Worm (Caenorhabditis elegans) whole organism, L3 larva: ENCODE measurements around the gene F42E8.1.

Experiments
- R02D3.7 ChIP-seq: fragments of 150-350 bp; optimal IDR thresholded peaks from 2 replicates; lab custom pipeline; 2014; ENCODE audit warnings: missing biosample characterization, missing genetic modification characterization
- ZK546.5 ChIP-seq: sonication (generic microtip); optimal IDR thresholded peaks from 2 replicates; lab custom pipeline; 2017; ENCODE audit warnings: missing biosample characterization, missing genetic modification characterization
- aly-2 ChIP-seq: fragments of 150-350 bp; optimal IDR thresholded peaks from 2 replicates; lab custom pipeline; 2014; ENCODE audit warnings: missing biosample characterization, missing genetic modification characterization
- ama-1 ChIP-seq: fragments of 150-350 bp; optimal IDR thresholded peaks from 2 replicates; lab custom pipeline; 2018
- ceh-16 ChIP-seq: sonication (generic microtip); optimal IDR thresholded peaks from 2 replicates; lab custom pipeline; 2017; ENCODE audit warnings: missing biosample characterization, missing genetic modification characterization
- ceh-28 ChIP-seq: fragments of 150-350 bp; optimal IDR thresholded peaks from 2 replicates; lab custom pipeline; 2014; ENCODE audit warnings: missing biosample characterization, missing genetic modification reagents, missing genetic modification characterization
- ceh-82 ChIP-seq: fragments of 150-350 bp; optimal IDR thresholded peaks from 2 replicates; lab custom pipeline; 2014; ENCODE audit warnings: missing biosample characterization, missing genetic modification characterization
- ceh-9 ChIP-seq: sonication (generic microtip); optimal IDR thresholded peaks from 2 replicates; lab custom pipeline; 2018; ENCODE audit warnings: missing biosample characterization, missing genetic modification characterization
- daf-12 ChIP-seq: fragments of 150-350 bp; optimal IDR thresholded peaks from 2 replicates; lab custom pipeline; 2014; ENCODE audit warnings: missing biosample characterization, missing genetic modification reagents, missing genetic modification characterization
- egl-5 ChIP-seq: fragments of 150-350 bp; optimal IDR thresholded peaks from 2 replicates; lab custom pipeline; 2017; ENCODE audit warnings: missing biosample characterization, missing genetic modification reagents, missing genetic modification characterization, inconsistent platforms
- elt-1 ChIP-seq: fragments of 150-350 bp; optimal IDR thresholded peaks from 2 replicates; lab custom pipeline; 2014; ENCODE audit warnings: missing biosample characterization, missing genetic modification characterization
- elt-2 ChIP-seq: sonication (generic microtip); optimal IDR thresholded peaks from 2 replicates; lab custom pipeline; 2016; ENCODE audit warnings: missing genetic modification reagents, mild to moderate bottlenecking, missing genetic modification characterization, missing compliant biosample characterization
- elt-3 ChIP-seq, 3 experiments: fragments of 150-350 bp in 1 of 3; sonication (generic microtip) in 2 of 3; optimal IDR thresholded peaks; 2 replicates in 2 of 3; 4 replicates in 1 of 3; lab custom pipeline; 2014 to 2017; ENCODE audit warnings: missing biosample characterization in 3 of 3, missing genetic modification characterization in 3 of 3
- eor-1 ChIP-seq, 2 experiments: fragments of 150-350 bp; optimal IDR thresholded peaks; 2 replicates each; lab custom pipeline; 2014 to 2018; ENCODE audit warnings: missing biosample characterization in 2 of 2, missing genetic modification characterization in 2 of 2
- fkh-2 ChIP-seq: fragments of 150-350 bp; optimal IDR thresholded peaks from 2 replicates; lab custom pipeline; 2014; ENCODE audit warnings: missing biosample characterization, missing genetic modification reagents, missing genetic modification characterization
- fos-1 ChIP-seq: fragments of 150-350 bp; optimal IDR thresholded peaks from 2 replicates; lab custom pipeline; 2014; ENCODE audit warnings: missing biosample characterization, missing genetic modification characterization
- hmg-11 ChIP-seq: sonication (generic microtip); optimal IDR thresholded peaks from 2 replicates; lab custom pipeline; 2016; ENCODE audit warnings: missing genetic modification characterization, missing compliant biosample characterization
- lin-39 ChIP-seq: fragments of 150-350 bp; optimal IDR thresholded peaks from 2 replicates; lab custom pipeline; 2018; ENCODE audit warnings: missing biosample characterization, missing genetic modification reagents, missing genetic modification characterization
- lsy-12 ChIP-seq: sonication (generic microtip); optimal IDR thresholded peaks from 2 replicates; lab custom pipeline; 2016; ENCODE audit warnings: mild to moderate bottlenecking, missing genetic modification characterization, missing compliant biosample characterization
- mml-1 ChIP-seq: fragments of 150-350 bp; sonication (generic microtip); optimal IDR thresholded peaks from 3 replicates; lab custom pipeline; 2014; ENCODE audit warnings: missing biosample characterization, missing genetic modification characterization
- nfya-1 ChIP-seq: sonication (generic microtip); optimal IDR thresholded peaks from 2 replicates; lab custom pipeline; 2017; ENCODE audit warnings: missing genetic modification characterization, mild to moderate bottlenecking, missing compliant biosample characterization, antibody characterized with exemption, moderate library complexity; ENCODE audit not compliant: insufficient read depth
- nhr-11 ChIP-seq: fragments of 150-350 bp; optimal IDR thresholded peaks from 2 replicates; lab custom pipeline; 2014; ENCODE audit warnings: missing biosample characterization, missing genetic modification characterization
- nhr-12 ChIP-seq: fragments of 150-350 bp; optimal IDR thresholded peaks from 2 replicates; lab custom pipeline; 2014; ENCODE audit warnings: missing biosample characterization, missing genetic modification characterization
- nhr-23 ChIP-seq: fragments of 150-350 bp; optimal IDR thresholded peaks from 2 replicates; lab custom pipeline; 2014; ENCODE audit warnings: missing biosample characterization, missing genetic modification reagents, missing genetic modification characterization
- nhr-25 ChIP-seq: sonication (generic microtip); optimal IDR thresholded peaks from 2 replicates; lab custom pipeline; 2017; ENCODE audit warnings: missing biosample characterization, missing genetic modification characterization
- nhr-28 ChIP-seq: fragments of 150-350 bp; optimal IDR thresholded peaks from 2 replicates; lab custom pipeline; 2014; ENCODE audit warnings: missing biosample characterization, missing genetic modification characterization
- nhr-43 ChIP-seq: sonication (generic microtip); optimal IDR thresholded peaks from 2 replicates; lab custom pipeline; 2016; ENCODE audit warnings: mild to moderate bottlenecking, missing genetic modification characterization, missing compliant biosample characterization; ENCODE audit not compliant: poor library complexity, severe bottlenecking
- nhr-67 ChIP-seq: fragments of 150-350 bp; optimal IDR thresholded peaks from 2 replicates; lab custom pipeline; 2014; ENCODE audit warnings: missing biosample characterization, missing genetic modification characterization
- nhr-76 ChIP-seq: fragments of 150-350 bp; sonication (generic microtip); optimal IDR thresholded peaks from 5 replicates; lab custom pipeline; 2014; ENCODE audit warnings: missing biosample characterization, missing genetic modification characterization
- nhr-77 ChIP-seq: fragments of 150-350 bp; optimal IDR thresholded peaks from 2 replicates; lab custom pipeline; 2014; ENCODE audit warnings: missing biosample characterization, missing genetic modification characterization
- sea-2 ChIP-seq: fragments of 150-350 bp; sonication (generic microtip); optimal IDR thresholded peaks from 4 replicates; lab custom pipeline; 2014; ENCODE audit warnings: missing biosample characterization, missing genetic modification reagents, missing genetic modification characterization
- skn-1 ChIP-seq: fragments of 150-350 bp; optimal IDR thresholded peaks from 2 replicates; lab custom pipeline; 2014; ENCODE audit warnings: missing biosample characterization, missing genetic modification characterization
- snpc-4 ChIP-seq: fragments of 150-350 bp; optimal IDR thresholded peaks from 2 replicates; lab custom pipeline; 2014; ENCODE audit warnings: missing biosample characterization, missing genetic modification characterization
- tbx-2 ChIP-seq: sonication (generic microtip); optimal IDR thresholded peaks from 2 replicates; lab custom pipeline; 2016; ENCODE audit warnings: mild to moderate bottlenecking, missing genetic modification characterization, missing compliant biosample characterization
- unc-39 ChIP-seq: sonication (generic microtip); optimal IDR thresholded peaks from 4 replicates; lab custom pipeline; 2017; ENCODE audit warnings: missing biosample characterization, missing genetic modification characterization
- zag-1 ChIP-seq: fragments of 150-350 bp; optimal IDR thresholded peaks from 2 replicates; lab custom pipeline; 2014; ENCODE audit warnings: missing biosample characterization, missing genetic modification characterization
- ztf-11 ChIP-seq: fragments of 150-350 bp; optimal IDR thresholded peaks from 2 replicates; lab custom pipeline; 2014; ENCODE audit warnings: missing biosample characterization, missing genetic modification characterization
- ztf-4 ChIP-seq: fragments of 150-350 bp; optimal IDR thresholded peaks from 2 replicates; lab custom pipeline; 2014; ENCODE audit warnings: missing biosample characterization, missing genetic modification characterization

Gene F42E8.1

DNA sequence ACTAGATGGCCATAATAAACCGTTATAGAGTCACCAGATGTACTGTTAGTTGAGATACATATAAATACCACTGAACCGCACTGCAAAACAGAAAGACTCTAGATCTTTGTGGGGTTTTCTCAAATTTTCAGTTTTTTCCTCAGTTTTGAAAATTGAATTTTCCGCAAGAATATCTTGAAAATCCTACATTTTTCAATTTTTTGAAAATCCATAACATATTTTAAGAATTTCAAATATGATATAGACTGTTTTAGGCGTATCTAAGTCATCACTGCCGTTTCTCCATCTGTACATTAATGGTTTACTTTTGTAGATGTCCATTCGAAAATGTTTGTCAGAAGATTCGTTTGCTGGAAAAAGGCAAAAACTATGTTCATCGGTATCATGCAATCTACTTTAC, at the start of gene F42E8.1:
TSS of gene F42E8.1 (plus strand) at position 301 of the 400 bp plus-strand sequence.
- TF ChIP-seq zag-1 (tag; lab: Kevin White, UChicago) (no peak), elt-2 (tag; lab: Kevin White, UChicago) (no peak), elt-3 (tag; optimal IDR thresholded peaks at IDR 0.05; lab: Kevin White, UChicago) (no peak), nhr-43 (tag; lab: Kevin White, UChicago) (no peak), ceh-82 (no peak), elt-1 (tag; lab: Kevin White, UChicago) (no peak), snpc-4 (tag; lab: Kevin White, UChicago) (no peak), ZK546.5 (tag; lab: Kevin White, UChicago) (no peak), hmg-11 (no peak), daf-12 (tag; lab: Kevin White, UChicago) (no peak), tbx-2 (tag; lab: Kevin White, UChicago) (no peak), fkh-2 (tag; lab: Kevin White, UChicago) (no peak), ceh-9 (no peak), nhr-25 (tag; lab: Kevin White, UChicago) (no peak), fos-1 (tag; lab: Kevin White, UChicago) (no peak), skn-1 (tag; lab: Kevin White, UChicago) (no peak), nfya-1 (tag; lab: Kevin White, UChicago) (no peak), ztf-4 (tag; lab: Kevin White, UChicago) (no peak), ama-1 (lab: Kevin White, UChicago) (no peak)

DNA sequence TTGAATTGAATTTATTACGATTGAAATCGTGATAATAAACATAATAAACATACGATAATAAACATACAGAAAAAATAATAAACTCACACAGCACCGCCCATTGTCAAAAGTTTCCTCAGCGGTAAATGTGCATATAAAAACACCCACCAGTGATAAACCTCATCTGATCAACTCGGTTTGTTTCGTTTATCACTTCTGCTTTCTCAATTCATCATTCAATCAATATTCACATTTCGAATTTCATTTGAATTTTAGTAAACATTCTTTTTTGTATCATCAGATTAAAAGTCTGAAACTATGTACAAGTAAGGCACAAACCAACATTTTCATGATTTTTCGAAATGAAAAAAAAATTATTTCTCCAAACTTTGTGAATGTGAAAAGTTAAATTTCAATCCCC, 48.8 kb upstream of the F42E8.1 start, which contains the start of gene try-10:
TSS of gene try-10 (minus strand) at position 101 of the 400 bp plus-strand sequence.
- TF ChIP-seq mml-1 (tag; lab: Kevin White, UChicago) (no peak), nhr-28 (tag; lab: Kevin White, UChicago) (no peak), sea-2 (GFP tag; lab: Kevin White, UChicago) (no peak), nhr-25 (tag; lab: Kevin White, UChicago) (no peak), nhr-23 (tag; lab: Kevin White, UChicago) (no peak), unc-39 (no peak), elt-1 (tag; lab: Kevin White, UChicago) (no peak), aly-2 (tag; lab: Kevin White, UChicago) (no peak), zag-1 (tag; lab: Kevin White, UChicago) (no peak), ama-1 (lab: Kevin White, UChicago) (no peak), nhr-43 (tag; lab: Kevin White, UChicago) (no peak), ztf-11 (tag; lab: Kevin White, UChicago) (no peak), skn-1 (tag; lab: Kevin White, UChicago) (no peak)

ce11 chrV:13013844-13014243, 48.1 kb upstream of the F42E8.1 start, which contains the start of gene F15B9.6:
TSS of gene F15B9.6 (plus strand) at chrV:13014144.
- TF ChIP-seq lsy-12 (tag; lab: Kevin White, UChicago) (no peak), elt-1 (tag; lab: Kevin White, UChicago) (no peak), ZK546.5 (tag; lab: Kevin White, UChicago) (no peak), daf-12 (tag; lab: Kevin White, UChicago) (no peak), elt-2 (tag; lab: Kevin White, UChicago) (no peak), mml-1 (tag; lab: Kevin White, UChicago) (no peak), eor-1 (tag; optimal IDR thresholded peaks at IDR 0.05; lab: Kevin White, UChicago) (no peak), nhr-25 (tag; lab: Kevin White, UChicago) (no peak), aly-2 (tag; lab: Kevin White, UChicago) (no peak), nhr-11 (tag; lab: Kevin White, UChicago) (no peak), skn-1 (tag; lab: Kevin White, UChicago) (no peak), lin-39 (tag; lab: Kevin White, UChicago) (no peak), snpc-4 (tag; lab: Kevin White, UChicago) (no peak), nhr-67 (tag; lab: Kevin White, UChicago) (no peak), R02D3.7 (tag; lab: Kevin White, UChicago) (no peak), egl-5 (no peak)
- TF ChIP-seq, all 47 proteins: peak for 0

DNA sequence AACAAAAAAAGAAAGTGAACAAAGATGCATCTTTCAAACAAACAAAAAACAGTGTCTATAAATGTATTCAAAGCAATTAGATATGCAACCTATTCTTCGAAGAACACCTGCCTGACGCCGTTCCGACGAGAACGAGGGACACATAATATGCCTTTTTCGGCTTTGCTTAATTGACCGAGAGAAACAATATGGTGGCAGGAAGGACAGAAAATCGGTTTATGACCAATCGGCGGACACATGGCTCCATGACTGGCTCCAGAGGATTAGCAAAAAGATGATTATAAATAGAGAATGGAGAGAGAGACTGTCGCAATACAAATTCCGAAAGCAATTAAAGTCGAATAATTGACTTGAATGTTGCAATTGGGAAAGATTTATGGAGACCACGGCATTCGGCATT, 43.7 kb upstream of the F42E8.1 start:
- no peak for TF ChIP-seq elt-2 (tag; lab: Kevin White, UChicago)
- TF ChIP-seq ztf-11 (tag; lab: Kevin White, UChicago), result no peak
- TF ChIP-seq nhr-77 (tag; lab: Kevin White, UChicago), result no peak
- no peak for TF ChIP-seq mml-1 (tag; lab: Kevin White, UChicago)
- no peak for TF ChIP-seq nhr-43 (tag; lab: Kevin White, UChicago)
- TF ChIP-seq aly-2 (tag; lab: Kevin White, UChicago), result no peak
- no peak for TF ChIP-seq lin-39 (tag; lab: Kevin White, UChicago)
- no peak for TF ChIP-seq nhr-11 (tag; lab: Kevin White, UChicago)
- TF ChIP-seq fkh-2 (tag; lab: Kevin White, UChicago), result no peak
- TF ChIP-seq ztf-4 (tag; lab: Kevin White, UChicago), result no peak
- no peak for TF ChIP-seq elt-3 (tag; optimal IDR thresholded peaks at IDR 0.05; lab: Kevin White, UChicago)
- no peak for TF ChIP-seq ceh-28 (tag; lab: Kevin White, UChicago)
- TF ChIP-seq sea-2 (GFP tag; lab: Kevin White, UChicago), result no peak
- no peak for TF ChIP-seq ama-1 (lab: Kevin White, UChicago)
- TF ChIP-seq nhr-76 (tag; lab: Kevin White, UChicago), result no peak
- no peak for TF ChIP-seq fos-1 (tag; lab: Kevin White, UChicago)
- no peak for TF ChIP-seq nhr-12
- no peak for TF ChIP-seq ceh-82
- TF ChIP-seq ceh-16 (tag; lab: Kevin White, UChicago), result no peak
